Worm (Caenorhabditis elegans): Measurements from ENCODE around the gene F20D6.15.
A peak's percentile ranks its signal among the peaks of the same experiment; 100 is the strongest.

The F20D6.15 gene

DNA sequence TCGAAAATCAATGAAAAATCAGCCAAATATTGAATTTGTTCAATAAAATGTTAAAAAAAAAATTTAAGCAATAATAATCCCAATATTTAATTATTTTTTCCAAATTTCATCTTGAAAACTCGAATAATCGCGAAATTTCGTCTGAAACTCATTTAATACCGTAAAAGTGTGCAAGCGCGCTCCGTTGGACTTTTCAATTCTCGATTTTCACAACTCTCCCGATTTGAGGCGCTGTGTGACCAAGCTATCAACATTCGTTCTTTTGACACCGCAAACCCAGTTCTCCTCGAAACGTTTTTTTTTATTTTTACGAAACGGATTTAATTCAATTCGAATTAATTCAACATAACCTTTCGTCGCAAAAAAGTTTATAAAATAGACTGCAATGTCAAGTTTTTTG, 7.5 kb downstream of the F20D6.15 start:
- peak; percentile 64; the same call in 1 of the 2 replicates for TF ChIP-seq mcd-1 (GFP tag; IDR thresholded peaks at IDR 0.05)

DNA sequence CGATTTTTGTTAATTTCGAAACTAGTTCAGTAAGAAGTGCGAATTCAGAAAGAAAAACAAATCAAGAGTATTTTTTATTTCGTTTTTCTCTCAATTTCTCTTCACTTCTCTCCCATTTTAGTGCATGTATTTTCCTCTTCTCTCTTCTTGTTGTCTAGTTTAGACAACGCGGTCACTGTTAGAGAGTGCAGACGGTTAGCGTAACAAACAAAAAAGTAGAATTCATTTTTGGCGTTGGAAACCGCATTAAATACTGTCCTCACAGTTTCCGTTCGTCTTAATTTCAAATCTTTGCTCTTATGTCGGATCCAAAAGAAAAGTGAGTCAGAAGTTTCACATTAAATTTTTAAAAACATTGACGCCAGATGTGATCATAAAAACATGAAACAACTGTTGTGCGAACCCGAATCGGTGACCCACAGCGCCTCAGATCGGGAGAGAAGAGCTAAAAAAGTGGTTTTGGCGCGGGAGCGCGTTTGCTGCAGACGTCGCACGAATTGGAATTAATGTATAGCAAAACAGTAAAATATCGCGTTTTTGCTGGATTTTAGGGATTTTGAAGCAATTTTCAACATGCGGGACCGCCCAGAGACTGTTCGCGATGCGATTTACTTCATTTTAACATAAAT, 9.2 kb downstream of the F20D6.15 start, which contains the start of gene srp-7:
TSS of gene srp-7 (plus strand) at position 213 of the 629 bp plus-strand sequence.
- no peak for TF ChIP-seq hmg-20 (GFP tag; IDR thresholded peaks at IDR 0.05)
- no peak for TF ChIP-seq bed-2 (GFP tag; IDR thresholded peaks at IDR 0.05)
- no peak for TF ChIP-seq mes-4 (tag; optimal IDR thresholded peaks at IDR 0.05)
- TF ChIP-seq nfyb-1 (GFP tag; IDR thresholded peaks at IDR 0.05): no peak
- TF ChIP-seq mxl-1 (tag; optimal IDR thresholded peaks at IDR 0.05): no peak
- no peak for TF ChIP-seq ceh-27 (GFP tag; optimal IDR thresholded peaks at IDR 0.05)
- 0 out of 2 replicates have a peak, but pooled peaks have one; percentile 44 for TF ChIP-seq ztf-25 (GFP tag; IDR thresholded peaks at IDR 0.05)
- TF ChIP-seq egl-18 (GFP tag; IDR thresholded peaks at IDR 0.05): no peak
- TF ChIP-seq D2030.7 (GFP tag; IDR thresholded peaks at IDR 0.05): peak; percentile 47; the same call in 1 of the 2 replicates
- TF ChIP-seq egrh-3 (GFP tag; IDR thresholded peaks at IDR 0.05): peak; percentile 33; the same call in 1 of the 2 replicates
- no peak for TF ChIP-seq nhr-27 (tag; optimal IDR thresholded peaks at IDR 0.05)
- no peak for TF ChIP-seq K12H6.12 (tag; optimal IDR thresholded peaks at IDR 0.05)
- TF ChIP-seq hrde-1 (tag; optimal IDR thresholded peaks at IDR 0.05; ENCODE audit: borderline replicate concordance): no peak
- no peak for TF ChIP-seq pha-4 (tag; optimal IDR thresholded peaks at IDR 0.05)
- TF ChIP-seq ztf-18 (tag; optimal IDR thresholded peaks at IDR 0.05): no peak
- TF ChIP-seq rpc-1 (optimal IDR thresholded peaks at IDR 0.05): no peak
- no peak for TF ChIP-seq rpc-1 (tag; optimal IDR thresholded peaks at IDR 0.05)
- no peak for TF ChIP-seq tbp1 (GFP tag; optimal IDR thresholded peaks at IDR 0.05)
- peak; percentile 31 for TF ChIP-seq lin-40 (tag; optimal IDR thresholded peaks at IDR 0.05)
- TF ChIP-seq F37B4.10 (GFP tag; IDR thresholded peaks at IDR 0.05): no peak
- TF ChIP-seq madf-10 (tag; optimal IDR thresholded peaks at IDR 0.05): no peak
- no peak for TF ChIP-seq Y53F4B.3 (GFP tag; IDR thresholded peaks at IDR 0.05)
- TF ChIP-seq sdz-38 (tag; optimal IDR thresholded peaks at IDR 0.05): no peak
- no peak for TF ChIP-seq B0261.1 (tag; optimal IDR thresholded peaks at IDR 0.05)
- no peak for TF ChIP-seq C17E4.6 (GFP tag; IDR thresholded peaks at IDR 0.05)
- TF ChIP-seq C06A6.2 (GFP tag; conservative IDR thresholded peaks at IDR 0.05): 0 out of 2 replicates have a peak, but pooled peaks have one; percentile 20
- no peak for TF ChIP-seq akir-1 (GFP tag; optimal IDR thresholded peaks at IDR 0.05)
- no peak for TF ChIP-seq snpc-1.1 (tag; optimal IDR thresholded peaks at IDR 0.05; ENCODE audit: insufficient read depth)
- no peak for TF ChIP-seq egl-44 (GFP tag; IDR thresholded peaks at IDR 0.05)
- no peak for TF ChIP-seq dpl-1 (GFP tag; optimal IDR thresholded peaks at IDR 0.05)
- no peak for TF ChIP-seq ekl-4 (GFP tag; IDR thresholded peaks at IDR 0.05)
- TF ChIP-seq nfya-2 (GFP tag; IDR thresholded peaks at IDR 0.05): no peak
- TF ChIP-seq ztf-28 (GFP tag; IDR thresholded peaks at IDR 0.05): no peak
- no peak for TF ChIP-seq Y53G8AR.9 (GFP tag; conservative IDR thresholded peaks at IDR 0.05)
- TF ChIP-seq hsf-1 (GFP tag; IDR thresholded peaks at IDR 0.05): no peak
- TF ChIP-seq nhr-80 (tag; optimal IDR thresholded peaks at IDR 0.05): peak; percentile 27
- TF ChIP-seq B0336.3 (GFP tag; IDR thresholded peaks at IDR 0.05): no peak
- no peak for TF ChIP-seq F10E7.11 (tag; optimal IDR thresholded peaks at IDR 0.05)
- TF ChIP-seq ceh-79 (tag; optimal IDR thresholded peaks at IDR 0.05): no peak
- peak; percentile 60 for TF ChIP-seq attf-3 (GFP tag; conservative IDR thresholded peaks at IDR 0.05)
- no peak for TF ChIP-seq hlh-12 (tag; optimal IDR thresholded peaks at IDR 0.05)
- TF ChIP-seq xnd-1 (tag; optimal IDR thresholded peaks at IDR 0.05): no peak
- no peak for TF ChIP-seq nhr-179 (tag; optimal IDR thresholded peaks at IDR 0.05)
- no peak for TF ChIP-seq F39B2.1 (GFP tag; IDR thresholded peaks at IDR 0.05)
- TF ChIP-seq B0035.1 (tag; optimal IDR thresholded peaks at IDR 0.05): no peak
- TF ChIP-seq attf-6 (GFP tag; IDR thresholded peaks at IDR 0.05): no peak
- no peak for TF ChIP-seq fkh-3 (tag; optimal IDR thresholded peaks at IDR 0.05)
